Worm (Caenorhabditis elegans) whole organism, L2 larva: ENCODE data around the gene T06D4.2.

ENCODE experiments used
- R02D3.7 ChIP-seq: fragments of 150-350 bp; optimal IDR thresholded peaks from 2 replicates; lab custom pipeline; 2014; ENCODE audit warnings: missing biosample characterization, missing genetic modification characterization
- Y55F3AM.14 ChIP-seq: fragments of 200-800 bp; sonication (Bioruptor generic); optimal IDR thresholded peaks from 2 replicates; lab custom pipeline; 2018; ENCODE audit warnings: mild to moderate bottlenecking, missing genetic modification characterization, missing compliant biosample characterization
- ZK546.5 ChIP-seq: sonication (generic microtip); optimal IDR thresholded peaks from 2 replicates; lab custom pipeline; 2017; ENCODE audit warnings: missing biosample characterization, missing genetic modification characterization
- alr-1 ChIP-seq: fragments of 150-350 bp; optimal IDR thresholded peaks from 2 replicates; lab custom pipeline; 2014; ENCODE audit warnings: missing biosample characterization, missing genetic modification characterization
- ceh-82 ChIP-seq: fragments of 150-350 bp; optimal IDR thresholded peaks from 2 replicates; lab custom pipeline; 2014; ENCODE audit warnings: missing biosample characterization, missing genetic modification characterization
- crh-2 ChIP-seq: sonication (generic microtip); optimal IDR thresholded peaks from 2 replicates; lab custom pipeline; 2017; ENCODE audit warnings: missing biosample characterization, missing genetic modification characterization
- egl-27 ChIP-seq: sonication (generic microtip); optimal IDR thresholded peaks from 3 replicates; lab custom pipeline; 2017; ENCODE audit warnings: missing biosample characterization, missing genetic modification reagents, missing genetic modification characterization
- elt-3 ChIP-seq: sonication (generic microtip); optimal IDR thresholded peaks from 2 replicates; lab custom pipeline; 2017; ENCODE audit warnings: missing biosample characterization, missing genetic modification characterization
- gmeb-1 ChIP-seq: fragments of 150-350 bp; optimal IDR thresholded peaks from 2 replicates; lab custom pipeline; 2014; ENCODE audit warnings: missing biosample characterization, missing genetic modification characterization
- lin-11 ChIP-seq: fragments of 150-350 bp; sonication (generic microtip); optimal IDR thresholded peaks from 2 replicates; lab custom pipeline; 2014; ENCODE audit warnings: missing biosample characterization, missing genetic modification characterization, inconsistent platforms, mixed read lengths
- lin-39 ChIP-seq: fragments of 150-350 bp; optimal IDR thresholded peaks from 2 replicates; lab custom pipeline; 2014; ENCODE audit warnings: missing biosample characterization, missing genetic modification reagents, missing genetic modification characterization
- lsy-2 ChIP-seq, 2 experiments: fragments of 150-350 bp in 1 of 2; sonication (generic microtip) in 1 of 2; optimal IDR thresholded peaks; 2 replicates each; lab custom pipeline; 2014 to 2017; ENCODE audit warnings: missing biosample characterization in 2 of 2, missing genetic modification characterization in 2 of 2
- mbf-1 ChIP-seq: sonication (generic microtip); optimal IDR thresholded peaks from 2 replicates; lab custom pipeline; 2017; ENCODE audit warnings: missing biosample characterization, missing genetic modification characterization
- nhr-12 ChIP-seq: fragments of 150-350 bp; optimal IDR thresholded peaks from 2 replicates; lab custom pipeline; 2014; ENCODE audit warnings: missing biosample characterization, missing genetic modification characterization
- nhr-23 ChIP-seq: fragments of 150-350 bp; optimal IDR thresholded peaks from 2 replicates; lab custom pipeline; 2014; ENCODE audit warnings: missing biosample characterization, missing genetic modification reagents, missing genetic modification characterization
- sem-4 ChIP-seq: fragments of 150-350 bp; optimal IDR thresholded peaks from 2 replicates; lab custom pipeline; 2014; ENCODE audit warnings: missing biosample characterization, missing genetic modification reagents, missing genetic modification characterization
- sma-3 ChIP-seq: sonication (generic microtip); optimal IDR thresholded peaks from 2 replicates; lab custom pipeline; 2016; ENCODE audit warnings: missing genetic modification reagents, missing genetic modification characterization, missing compliant biosample characterization
- unc-62 ChIP-seq: fragments of 150-350 bp; optimal IDR thresholded peaks from 2 replicates; lab custom pipeline; 2014; ENCODE audit warnings: missing biosample characterization, missing genetic modification reagents, missing genetic modification characterization
- ztf-1 ChIP-seq: fragments of 200-800 bp; sonication (Bioruptor generic); conservative IDR thresholded peaks from 2 replicates; pipeline ENCODE4 v1.3.6; 2022; ENCODE audit warnings: missing genetic modification characterization, missing compliant biosample characterization
- ztf-11 ChIP-seq: sonication (generic microtip); optimal IDR thresholded peaks from 2 replicates; lab custom pipeline; 2017; ENCODE audit warnings: missing biosample characterization, missing genetic modification characterization

Gene T06D4.2

ce11 chrII:3337039-3337438 is 48.7 kb downstream of the T06D4.2 start, which contains the start of gene F14D2.19:
Gene F14D2.19 (minus strand): TSS chrII:3337139.
- TF ChIP-seq ztf-1 (GFP tag; lab: Robert Waterston, UW) (no peak), egl-27 (tag; lab: Kevin White, UChicago) (no peak), ceh-82 (no peak), sma-3 (GFP tag; lab: Kevin White, UChicago) (no peak), gmeb-1 (tag; lab: Kevin White, UChicago) (no peak), elt-3 (tag; lab: Kevin White, UChicago) (no peak), Y55F3AM.14 (GFP tag; lab: Kevin White, UChicago) (no peak), ZK546.5 (no peak), crh-2 (no peak), lin-39 (tag; lab: Kevin White, UChicago) (no peak), alr-1 (tag; lab: Kevin White, UChicago) (no peak), sem-4 (tag; lab: Kevin White, UChicago) (no peak), mbf-1 (no peak), unc-62 (GFP tag; lab: Kevin White, UChicago) (no peak), ztf-11 (tag; lab: Kevin White, UChicago) (no peak), R02D3.7 (tag; lab: Kevin White, UChicago) (no peak), lsy-2 (tag; optimal IDR thresholded peaks at IDR 0.05; lab: Kevin White, UChicago) (no peak), nhr-12 (tag; lab: Kevin White, UChicago) (no peak), nhr-23 (tag; lab: Kevin White, UChicago) (no peak), lin-11 (tag; lab: Kevin White, UChicago) (no peak)
